Worm (Caenorhabditis elegans): Measurements from ENCODE around the gene sir-2.1.

DNA sequence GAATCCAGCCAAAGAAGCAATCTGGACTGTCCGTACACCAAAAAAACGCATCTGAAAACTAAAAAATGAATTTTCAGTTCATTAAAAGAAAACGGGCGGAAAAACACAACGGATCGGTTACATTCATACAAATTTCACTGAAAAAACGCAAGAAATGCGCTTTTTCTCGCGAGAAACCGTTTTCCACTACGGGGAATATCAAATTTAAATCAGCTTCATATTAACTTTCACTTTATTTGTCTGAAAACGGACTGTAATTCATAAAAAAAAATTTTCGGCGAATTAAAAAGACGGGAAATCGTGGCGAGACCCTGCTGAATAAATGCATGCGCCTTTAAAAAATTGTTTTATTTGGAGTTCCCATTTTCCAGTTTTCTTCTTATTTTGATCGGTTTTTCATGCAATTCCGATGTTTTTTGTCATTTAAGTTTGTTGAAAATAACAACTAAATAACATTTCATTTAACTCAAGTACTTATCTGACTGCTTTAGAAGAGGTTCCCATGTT lies 1.8 kb upstream of the sir-2.1 start, which contains the start of gene pges-2:
- TF ChIP-seq ref-1 (GFP tag; conservative IDR thresholded peaks at IDR 0.05) (no peak), ztf-23 (GFP tag; IDR thresholded peaks at IDR 0.05) (no peak), ztf-29 (GFP tag; IDR thresholded peaks at IDR 0.05) (no peak), T22C8.4 (GFP tag; IDR thresholded peaks at IDR 0.05) (no peak), flt-1 (GFP tag; IDR thresholded peaks at IDR 0.05) (no peak), med-1 (GFP tag; optimal IDR thresholded peaks at IDR 0.05; ENCODE audit: insufficient read depth) (no peak), tab-1 (GFP tag; IDR thresholded peaks at IDR 0.05) (no peak)
